Worm (Caenorhabditis elegans) whole organism, mixed stage, embryonic: ENCODE measurements around the gene F55A4.3.

Experiments used
- elt-3 ChIP-seq: fragments of 150-350 bp; optimal IDR thresholded peaks from 2 replicates; lab custom pipeline; 2014; ENCODE audit warnings: missing biosample characterization, missing genetic modification characterization
- hlh-1 ChIP-seq: fragments of 150-350 bp; optimal IDR thresholded peaks from 2 replicates; lab custom pipeline; 2014; ENCODE audit warnings: missing biosample characterization, missing genetic modification reagents, missing genetic modification characterization
- lsy-2 ChIP-seq: fragments of 150-350 bp; optimal IDR thresholded peaks from 2 replicates; lab custom pipeline; 2014; ENCODE audit warnings: missing biosample characterization, missing genetic modification characterization
- nhr-12 ChIP-seq: fragments of 150-350 bp; optimal IDR thresholded peaks from 2 replicates; lab custom pipeline; 2014; ENCODE audit warnings: missing biosample characterization, missing genetic modification characterization
- snpc-4 ChIP-seq: fragments of 150-350 bp; optimal IDR thresholded peaks from 2 replicates; lab custom pipeline; 2014; ENCODE audit warnings: missing biosample characterization, missing genetic modification characterization
- unc-62 ChIP-seq: fragments of 150-350 bp; optimal IDR thresholded peaks from 2 replicates; lab custom pipeline; 2014; ENCODE audit warnings: missing biosample characterization, missing genetic modification reagents, missing genetic modification characterization
- ztf-11 ChIP-seq: fragments of 150-350 bp; optimal IDR thresholded peaks from 2 replicates; lab custom pipeline; 2014; ENCODE audit warnings: missing biosample characterization, missing genetic modification characterization

DNA sequence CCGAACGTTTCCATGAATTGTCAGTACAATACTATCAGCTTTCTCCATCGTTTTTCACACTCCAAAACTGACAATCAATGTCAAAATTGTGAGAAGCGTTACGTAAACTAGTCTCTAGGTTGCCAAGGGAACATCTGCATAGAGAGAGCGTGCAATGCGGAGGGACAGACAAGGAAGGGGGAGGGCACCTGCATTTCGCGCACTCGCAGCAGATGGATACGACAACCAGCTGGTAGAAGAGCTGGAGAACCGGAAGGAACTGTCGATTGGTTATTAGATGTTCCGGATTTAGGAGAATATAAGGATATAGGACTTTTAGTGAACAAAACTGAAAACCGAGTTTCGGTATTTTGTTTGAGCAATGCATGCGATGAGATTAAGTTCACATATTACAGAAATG is 44.1 kb upstream of the F55A4.3 start, which contains the start of gene mksr-1:
- TF ChIP-seq unc-62 (no peak), nhr-12 (tag; lab: Kevin White, UChicago) (no peak), snpc-4 (tag; lab: Kevin White, UChicago) (no peak), lsy-2 (tag; lab: Kevin White, UChicago) (no peak), elt-3 (no peak), ztf-11 (tag; lab: Kevin White, UChicago) (no peak), hlh-1 (tag; lab: Kevin White, UChicago) (no peak)
